Worm (Caenorhabditis elegans) whole organism, L2 larva: ENCODE results near the gene T26C12.2.

Source experiments
- elt-1 ChIP-seq: fragments of 150-350 bp; optimal IDR thresholded peaks from 2 replicates; lab custom pipeline; 2014; ENCODE audit warnings: missing biosample characterization, missing genetic modification characterization
- nhr-25 ChIP-seq: fragments of 150-350 bp; sonication (generic microtip); optimal IDR thresholded peaks from 3 replicates; lab custom pipeline; 2014; ENCODE audit warnings: missing biosample characterization, missing genetic modification characterization
- skn-1 ChIP-seq: sonication (generic microtip); optimal IDR thresholded peaks from 2 replicates; lab custom pipeline; 2017; ENCODE audit warnings: missing biosample characterization, missing genetic modification characterization
- ztf-11 ChIP-seq: sonication (generic microtip); optimal IDR thresholded peaks from 2 replicates; lab custom pipeline; 2017; ENCODE audit warnings: missing biosample characterization, missing genetic modification characterization

DNA sequence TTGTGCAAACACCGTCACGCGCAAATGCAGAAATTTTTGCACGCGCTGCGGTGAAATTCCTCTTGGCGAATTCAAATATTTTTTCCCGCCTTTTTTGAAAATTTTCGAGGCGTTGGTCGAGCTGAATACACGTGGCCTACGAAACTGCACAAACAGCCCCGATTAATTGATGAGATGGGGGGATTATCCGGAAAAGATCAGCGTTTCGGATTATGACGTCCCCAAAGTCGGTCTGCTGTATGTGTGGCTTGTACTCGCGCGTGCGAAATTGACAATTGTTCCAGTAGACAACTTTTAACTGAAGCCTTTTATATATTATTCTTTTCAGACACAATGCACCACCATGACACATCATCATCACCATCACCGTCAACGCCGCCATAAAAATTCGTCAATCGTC is 13.5 kb downstream of the T26C12.2 start:
- no peak for TF ChIP-seq skn-1 (tag; lab: Kevin White, UChicago)
- no peak for TF ChIP-seq nhr-25
- TF ChIP-seq ztf-11 (tag; lab: Kevin White, UChicago): no peak
- TF ChIP-seq elt-1 (tag; lab: Kevin White, UChicago): no peak
